Worm (Caenorhabditis elegans) whole organism, L2 larva: ENCODE measurements around the gene F37A8.2.

ENCODE experiments used
- blmp-1 ChIP-seq: sonication (generic microtip); optimal IDR thresholded peaks from 2 replicates; lab custom pipeline; 2017; ENCODE audit warnings: missing genetic modification characterization, mild to moderate bottlenecking, missing compliant biosample characterization, antibody characterized with exemption, moderate library complexity; ENCODE audit not compliant: insufficient read depth
- ceh-82 ChIP-seq: fragments of 150-350 bp; optimal IDR thresholded peaks from 2 replicates; lab custom pipeline; 2014; ENCODE audit warnings: missing biosample characterization, missing genetic modification characterization
- elt-3 ChIP-seq: sonication (generic microtip); optimal IDR thresholded peaks from 2 replicates; lab custom pipeline; 2017; ENCODE audit warnings: missing biosample characterization, missing genetic modification characterization
- lin-39 ChIP-seq: fragments of 150-350 bp; optimal IDR thresholded peaks from 2 replicates; lab custom pipeline; 2014; ENCODE audit warnings: missing biosample characterization, missing genetic modification reagents, missing genetic modification characterization
- nhr-25 ChIP-seq: fragments of 150-350 bp; sonication (generic microtip); optimal IDR thresholded peaks from 3 replicates; lab custom pipeline; 2014; ENCODE audit warnings: missing biosample characterization, missing genetic modification characterization
- nhr-77 ChIP-seq: fragments of 150-350 bp; optimal IDR thresholded peaks from 2 replicates; lab custom pipeline; 2014; ENCODE audit warnings: missing biosample characterization, missing genetic modification characterization
- sma-3 ChIP-seq: sonication (generic microtip); optimal IDR thresholded peaks from 2 replicates; lab custom pipeline; 2016; ENCODE audit warnings: missing genetic modification reagents, missing genetic modification characterization, missing compliant biosample characterization
- snpc-4 ChIP-seq: fragments of 150-350 bp; optimal IDR thresholded peaks from 2 replicates; lab custom pipeline; 2014; ENCODE audit warnings: missing biosample characterization, missing genetic modification characterization
- unc-62 ChIP-seq: fragments of 150-350 bp; optimal IDR thresholded peaks from 2 replicates; lab custom pipeline; 2014; ENCODE audit warnings: missing biosample characterization, missing genetic modification reagents, missing genetic modification characterization
- zag-1 ChIP-seq: fragments of 150-350 bp; optimal IDR thresholded peaks from 2 replicates; lab custom pipeline; 2014; ENCODE audit warnings: missing biosample characterization, missing genetic modification characterization
- ztf-11 ChIP-seq: sonication (generic microtip); optimal IDR thresholded peaks from 2 replicates; lab custom pipeline; 2017; ENCODE audit warnings: missing biosample characterization, missing genetic modification characterization

DNA sequence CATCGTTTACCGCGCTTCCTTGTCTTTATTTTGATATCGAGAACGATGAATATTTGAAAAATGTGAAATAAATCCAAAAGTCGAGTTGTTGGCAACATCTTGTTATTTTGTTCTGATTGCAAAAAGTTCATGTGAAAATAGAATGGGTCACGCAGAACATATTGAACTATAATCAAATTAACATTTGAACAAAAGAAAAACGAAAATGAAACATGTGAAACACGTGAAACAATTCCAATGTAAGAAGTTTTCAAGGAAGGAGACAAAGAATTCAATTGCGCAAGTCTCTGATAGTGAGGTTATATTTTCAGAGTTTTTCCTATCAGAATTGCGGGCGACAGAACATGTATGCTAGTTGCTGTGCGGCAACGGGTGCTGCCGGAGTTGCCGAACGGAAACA, at the start of gene F37A8.2:
- no peak for TF ChIP-seq blmp-1 (tag; lab: Kevin White, UChicago)
- no peak for TF ChIP-seq nhr-25
- no peak for TF ChIP-seq ztf-11 (tag; lab: Kevin White, UChicago)
- TF ChIP-seq snpc-4 (tag; lab: Kevin White, UChicago) = no peak
- TF ChIP-seq elt-3 (tag; lab: Kevin White, UChicago) = no peak
- TF ChIP-seq unc-62 (GFP tag; lab: Kevin White, UChicago) = no peak
- no peak for TF ChIP-seq nhr-77
- TF ChIP-seq zag-1 (tag; lab: Kevin White, UChicago) = no peak
- no peak for TF ChIP-seq ceh-82 (tag; lab: Kevin White, UChicago)
- TF ChIP-seq sma-3 = no peak
- TF ChIP-seq lin-39 (tag; lab: Kevin White, UChicago) = no peak
